Worm (Caenorhabditis elegans) whole organism, late embryonic: ENCODE measurements around the gene gpa-2.

Experiments
- F13H6.1 ChIP-seq: sonication (generic microtip); optimal IDR thresholded peaks from 2 replicates; lab custom pipeline; 2016; ENCODE audit warnings: missing genetic modification characterization, missing compliant biosample characterization
- K09A11.1 ChIP-seq: sonication (generic microtip); optimal IDR thresholded peaks from 2 replicates; lab custom pipeline; 2017; ENCODE audit warnings: antibody characterized with exemption, mild to moderate bottlenecking, missing genetic modification characterization, missing compliant biosample characterization; ENCODE audit not compliant: insufficient read depth
- ahr-1 ChIP-seq: sonication (generic microtip); optimal IDR thresholded peaks from 2 replicates; lab custom pipeline; 2016; ENCODE audit warnings: missing genetic modification characterization, missing compliant biosample characterization
- ama-1 ChIP-seq: fragments of 150-350 bp; optimal IDR thresholded peaks from 2 replicates; lab custom pipeline; 2014
- ceh-2 ChIP-seq: sonication (generic microtip); optimal IDR thresholded peaks from 2 replicates; lab custom pipeline; 2016; ENCODE audit warnings: missing genotype, missing genetic modification characterization, missing compliant biosample characterization
- ceh-22 ChIP-seq: sonication (generic microtip); optimal IDR thresholded peaks from 2 replicates; lab custom pipeline; 2017; ENCODE audit warnings: missing biosample characterization, missing genetic modification characterization
- ceh-24 ChIP-seq: sonication (generic microtip); optimal IDR thresholded peaks from 2 replicates; lab custom pipeline; 2016; ENCODE audit warnings: mild to moderate bottlenecking, missing genetic modification characterization, missing compliant biosample characterization
- ceh-30 ChIP-seq: fragments of 150-350 bp; optimal IDR thresholded peaks from 2 replicates; lab custom pipeline; 2014; ENCODE audit warnings: missing biosample characterization, missing genetic modification characterization
- ceh-34 ChIP-seq: sonication (generic microtip); optimal IDR thresholded peaks from 2 replicates; lab custom pipeline; 2016; ENCODE audit warnings: mild to moderate bottlenecking, missing genetic modification characterization, missing compliant biosample characterization
- ceh-48 ChIP-seq: sonication (generic microtip); optimal IDR thresholded peaks from 2 replicates; lab custom pipeline; 2016; ENCODE audit warnings: missing genetic modification characterization, inconsistent platforms, missing compliant biosample characterization
- che-1 ChIP-seq: sonication (generic microtip); optimal IDR thresholded peaks from 2 replicates; lab custom pipeline; 2016; ENCODE audit warnings: mild to moderate bottlenecking, missing genetic modification characterization, missing compliant biosample characterization
- dmd-4 ChIP-seq: sonication (generic microtip); optimal IDR thresholded peaks from 2 replicates; lab custom pipeline; 2016; ENCODE audit warnings: borderline replicate concordance, missing genetic modification characterization, missing compliant biosample characterization
- dve-1 ChIP-seq: sonication (generic microtip); optimal IDR thresholded peaks from 2 replicates; lab custom pipeline; 2017; ENCODE audit warnings: antibody characterized with exemption, mild to moderate bottlenecking, missing genetic modification characterization, missing compliant biosample characterization
- elt-2 ChIP-seq: sonication (generic microtip); optimal IDR thresholded peaks from 2 replicates; lab custom pipeline; 2016; ENCODE audit warnings: missing genetic modification reagents, missing genetic modification characterization, missing compliant biosample characterization
- elt-4 ChIP-seq: sonication (generic microtip); optimal IDR thresholded peaks from 2 replicates; lab custom pipeline; 2016; ENCODE audit warnings: missing genetic modification characterization, missing compliant biosample characterization
- ets-4 ChIP-seq: sonication (generic microtip); optimal IDR thresholded peaks from 2 replicates; lab custom pipeline; 2016; ENCODE audit warnings: missing genetic modification characterization, missing compliant biosample characterization
- eyg-1 ChIP-seq: sonication (generic microtip); optimal IDR thresholded peaks from 2 replicates; lab custom pipeline; 2016; ENCODE audit warnings: missing genotype, missing genetic modification characterization, missing compliant biosample characterization
- fax-1 ChIP-seq: sonication (generic microtip); optimal IDR thresholded peaks from 2 replicates; lab custom pipeline; 2016; ENCODE audit warnings: missing genotype, missing genetic modification characterization, missing compliant biosample characterization
- gmeb-2 ChIP-seq: sonication (generic microtip); optimal IDR thresholded peaks from 2 replicates; lab custom pipeline; 2016; ENCODE audit warnings: missing genetic modification characterization, inconsistent platforms, missing compliant biosample characterization
- hlh-13 ChIP-seq: fragments of 200-800 bp; sonication (Bioruptor generic); optimal IDR thresholded peaks from 2 replicates; lab custom pipeline; 2018; ENCODE audit warnings: mild to moderate bottlenecking, missing genetic modification characterization, missing compliant biosample characterization
- hlh-15 ChIP-seq: sonication (generic microtip); optimal IDR thresholded peaks from 2 replicates; lab custom pipeline; 2016; ENCODE audit warnings: missing genetic modification characterization, missing compliant biosample characterization
- hlh-6 ChIP-seq: sonication (generic microtip); optimal IDR thresholded peaks from 2 replicates; lab custom pipeline; 2016; ENCODE audit warnings: missing genotype, missing genetic modification characterization, missing compliant biosample characterization
- mec-3 ChIP-seq: sonication (generic microtip); optimal IDR thresholded peaks from 2 replicates; lab custom pipeline; 2016; ENCODE audit warnings: borderline replicate concordance, missing genetic modification characterization, missing compliant biosample characterization
- nfya-1 ChIP-seq: sonication (generic microtip); optimal IDR thresholded peaks from 2 replicates; lab custom pipeline; 2017; ENCODE audit warnings: missing genetic modification characterization, mild to moderate bottlenecking, missing compliant biosample characterization, antibody characterized with exemption, moderate library complexity
- nhr-232 ChIP-seq: sonication (generic microtip); optimal IDR thresholded peaks from 2 replicates; lab custom pipeline; 2016; ENCODE audit warnings: missing genetic modification characterization, missing compliant biosample characterization
- pag-3 ChIP-seq: sonication (generic microtip); optimal IDR thresholded peaks from 2 replicates; lab custom pipeline; 2016; ENCODE audit warnings: missing compliant biosample characterization, missing genetic modification characterization, borderline replicate concordance
- pha-4 ChIP-seq: fragments of 150-350 bp; optimal IDR thresholded peaks from 2 replicates; lab custom pipeline; 2018; ENCODE audit warnings: missing biosample characterization, missing genetic modification reagents, missing genetic modification characterization
- pros-1 ChIP-seq: fragments of 150-350 bp; optimal IDR thresholded peaks from 2 replicates; lab custom pipeline; 2014; ENCODE audit warnings: missing biosample characterization, missing genetic modification reagents, missing genetic modification characterization
- rnt-1 ChIP-seq: sonication (generic microtip); optimal IDR thresholded peaks from 2 replicates; lab custom pipeline; 2016; ENCODE audit warnings: missing genetic modification characterization, missing compliant biosample characterization
- sox-2 ChIP-seq: fragments of 200-800 bp; sonication (Bioruptor generic); IDR thresholded peaks from 2 replicates; pipeline ENCODE4 v1.3.6; 2022; ENCODE audit warnings: missing genetic modification reagents, missing genetic modification characterization, missing compliant biosample characterization
- syd-9 ChIP-seq: sonication (generic microtip); optimal IDR thresholded peaks from 2 replicates; lab custom pipeline; 2016; ENCODE audit warnings: mild to moderate bottlenecking, missing genetic modification characterization, moderate library complexity, missing compliant biosample characterization
- tbx-7 ChIP-seq: sonication (generic microtip); optimal IDR thresholded peaks from 2 replicates; lab custom pipeline; 2016; ENCODE audit warnings: missing genotype, missing genetic modification characterization, missing compliant biosample characterization
- ttx-3 ChIP-seq: sonication (generic microtip); optimal IDR thresholded peaks from 2 replicates; lab custom pipeline; 2016; ENCODE audit warnings: missing genetic modification reagents, missing genetic modification characterization, missing compliant biosample characterization
- unc-42 ChIP-seq: sonication (generic microtip); optimal IDR thresholded peaks from 2 replicates; lab custom pipeline; 2016; ENCODE audit warnings: missing genotype, missing genetic modification characterization, missing compliant biosample characterization
- unc-55 ChIP-seq: sonication (generic microtip); optimal IDR thresholded peaks from 2 replicates; lab custom pipeline; 2017; ENCODE audit warnings: missing biosample characterization, missing genetic modification reagents, missing genetic modification characterization
- zip-5 ChIP-seq: sonication (generic microtip); optimal IDR thresholded peaks from 2 replicates; lab custom pipeline; 2016; ENCODE audit warnings: missing genetic modification characterization, missing compliant biosample characterization
- ztf-16 ChIP-seq: sonication (generic microtip); optimal IDR thresholded peaks from 2 replicates; lab custom pipeline; 2017; ENCODE audit warnings: missing genetic modification characterization, missing compliant biosample characterization

The gpa-2 gene

DNA sequence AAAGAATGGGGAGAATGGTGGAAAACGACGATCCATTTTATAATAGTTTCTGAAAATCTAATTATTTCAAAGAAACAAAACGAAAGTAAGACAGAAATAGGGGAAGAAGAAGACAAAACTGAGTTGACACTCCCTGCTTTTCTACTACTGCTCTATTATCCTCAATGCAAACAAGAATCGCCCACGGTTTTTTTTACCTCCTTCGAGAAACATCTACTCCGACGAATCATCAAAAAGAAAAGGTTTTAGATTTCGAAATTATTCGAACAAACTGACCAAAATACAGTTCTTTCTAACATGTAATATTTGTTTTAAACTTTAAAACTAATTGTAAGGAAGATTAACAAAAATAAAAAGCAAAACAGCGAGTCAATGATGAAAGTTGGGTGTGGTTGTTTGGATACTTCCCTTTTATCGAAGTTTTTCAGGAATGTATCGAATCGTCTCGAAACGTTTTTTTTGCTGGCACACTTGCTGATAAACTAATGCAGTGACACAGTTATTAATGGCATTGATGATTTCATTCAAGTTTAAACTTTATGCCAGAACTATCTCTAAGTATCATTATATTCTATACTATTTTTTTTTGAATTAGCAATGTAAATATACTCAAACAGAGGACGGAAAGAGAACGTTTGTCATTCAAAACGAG, 15.2 kb downstream of the gpa-2 start, which contains the start of gene hsp-17:
hsp-17 (minus strand) TSS at position 51 of the 652 bp plus-strand sequence.
- TF ChIP-seq ceh-2: no peak
- TF ChIP-seq sox-2: no peak
- TF ChIP-seq, all 69 proteins: peak for 0

- no peak for TF ChIP-seq unc-55 (GFP tag; lab: Kevin White, UChicago)
- TF ChIP-seq ceh-24: no peak
Measured at ce11 chrV:8387056-8387455, 16.3 kb downstream of the gpa-2 start, which contains the start of gene gcy-7. gcy-7 (plus strand) TSS chrV:8387356.

ce11 chrV:8389307-8389706, 18.5 kb downstream of the gpa-2 start:
- TF ChIP-seq mec-3 (tag; lab: Kevin White, UChicago): no peak
- TF ChIP-seq tbx-7 (tag; lab: Kevin White, UChicago): no peak
- TF ChIP-seq ttx-3 (tag; lab: Kevin White, UChicago): no peak
- TF ChIP-seq pha-4: no peak
- no peak for TF ChIP-seq ets-4
- no peak for TF ChIP-seq ceh-24
- TF ChIP-seq unc-42 (tag; lab: Kevin White, UChicago): no peak
- no peak for TF ChIP-seq ahr-1 (tag; lab: Kevin White, UChicago)
- TF ChIP-seq ceh-30: no peak

DNA sequence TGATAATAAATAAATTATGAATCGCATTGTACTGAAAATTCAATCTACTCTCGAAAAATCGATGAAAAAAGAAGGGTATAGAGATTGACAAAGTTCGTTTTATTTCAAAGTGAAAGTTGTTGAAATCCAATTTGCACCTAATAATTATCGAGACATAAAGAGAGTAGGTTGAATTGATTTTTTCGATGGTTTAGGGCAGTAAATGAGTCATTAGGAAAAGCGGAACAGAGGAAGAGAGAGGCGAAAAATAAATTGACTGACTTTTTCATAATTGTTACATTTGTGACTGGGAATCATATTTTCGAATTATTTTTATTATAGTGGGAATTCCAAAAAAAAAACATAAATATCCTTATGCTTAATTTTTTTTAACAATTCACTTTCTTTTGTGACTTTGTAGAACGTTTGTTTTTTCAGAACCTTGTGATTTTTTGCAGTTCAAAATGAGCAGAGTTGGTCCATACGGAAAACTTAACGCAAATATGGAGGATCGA, 23.6 kb downstream of the gpa-2 start, which contains the start of the genes pho-6 and F52E1.3:
pho-6 (minus strand) TSS at position 101 of the 494 bp plus-strand sequence.
F52E1.3 (plus strand) TSS at position 444 of the 494 bp plus-strand sequence.
- TF ChIP-seq ceh-48 (tag; lab: Kevin White, UChicago) (no peak), rnt-1 (no peak), hlh-13 (GFP tag; lab: Kevin White, UChicago) (no peak), unc-42 (tag; lab: Kevin White, UChicago) (no peak), dve-1 (tag; lab: Kevin White, UChicago) (no peak), eyg-1 (no peak), pag-3 (tag; lab: Kevin White, UChicago) (no peak)

ce11 chrV:8400808-8401207, 30.0 kb downstream of the gpa-2 start:
- TF ChIP-seq tbx-7 (tag; lab: Kevin White, UChicago) (no peak), hlh-6 (tag; lab: Kevin White, UChicago) (no peak), dve-1 (tag; lab: Kevin White, UChicago) (no peak), che-1 (tag; lab: Kevin White, UChicago) (no peak), K09A11.1 (tag; lab: Kevin White, UChicago) (no peak), nfya-1 (tag; lab: Kevin White, UChicago) (no peak), ama-1 (lab: Kevin White, UChicago) (no peak), mec-3 (tag; lab: Kevin White, UChicago) (no peak), elt-2 (tag; lab: Kevin White, UChicago) (no peak)

ce11 chrV:8401267-8401666, 30.5 kb downstream of the gpa-2 start:
- TF ChIP-seq ceh-22 (tag; lab: Kevin White, UChicago) (no peak), elt-2 (tag; lab: Kevin White, UChicago) (no peak), dmd-4 (tag; lab: Kevin White, UChicago) (no peak), ceh-34 (tag; lab: Kevin White, UChicago) (no peak), elt-4 (tag; lab: Kevin White, UChicago) (no peak)
- TF ChIP-seq, all 69 proteins: peak for 0

DNA sequence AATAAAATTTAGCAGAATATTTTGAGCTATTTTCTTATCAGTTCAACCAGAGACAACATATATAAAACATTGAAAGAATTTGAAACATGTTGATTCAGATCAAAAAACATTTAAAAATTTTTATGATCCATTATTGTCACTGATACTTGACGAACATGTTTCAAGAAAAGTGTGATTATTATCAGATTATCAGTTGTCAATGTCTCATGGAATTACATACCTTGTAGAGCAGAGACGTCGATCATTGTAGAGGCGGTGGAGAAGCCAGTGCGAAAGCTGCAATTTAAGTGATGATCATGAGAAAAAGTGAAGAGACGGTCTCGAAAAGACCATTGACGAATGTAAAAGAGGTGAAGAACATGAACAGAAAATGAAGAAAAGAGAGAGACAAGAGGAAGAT, 31.6 kb downstream of the gpa-2 start, which contains the start of gene F52E1.9:
F52E1.9 (minus strand) TSS at position 278 of the 400 bp plus-strand sequence.
- TF ChIP-seq F13H6.1 (tag; lab: Kevin White, UChicago) (no peak), pag-3 (tag; lab: Kevin White, UChicago) (no peak), zip-5 (tag; lab: Kevin White, UChicago) (no peak), fax-1 (tag; lab: Kevin White, UChicago) (no peak), gmeb-2 (no peak), nhr-232 (no peak), che-1 (tag; lab: Kevin White, UChicago) (no peak), syd-9 (tag; lab: Kevin White, UChicago) (no peak), pros-1 (tag; lab: Kevin White, UChicago) (no peak), hlh-15 (tag; lab: Kevin White, UChicago) (no peak), ztf-16 (tag; lab: Kevin White, UChicago) (no peak), sox-2 (no peak)
